Fruit fly (Drosophila melanogaster) whole organism, pupa: ENCODE data around the gene CG11885.

Experiments used
- CG17806 ChIP-seq: fragments of 200-800 bp; sonication (Bioruptor generic); optimal IDR thresholded peaks from 2 replicates; lab custom pipeline; 2018; ENCODE audit warnings: missing biosample characterization, mild to moderate bottlenecking, missing genetic modification characterization, moderate library complexity
- CG34367 ChIP-seq: fragments of 200-800 bp; sonication (Bioruptor generic); optimal IDR thresholded peaks from 2 replicates; lab custom pipeline; 2018; ENCODE audit warnings: missing biosample characterization, mild to moderate bottlenecking, missing genetic modification characterization
- CG4496 ChIP-seq: fragments of 200-800 bp; sonication (Bioruptor generic); IDR thresholded peaks from 3 replicates; pipeline ENCODE4 v1.3.6; 2022; ENCODE audit warnings: missing biosample characterization, missing genetic modification characterization
- CG8159 ChIP-seq: fragments of 200-800 bp; sonication (Bioruptor generic); optimal IDR thresholded peaks from 3 replicates; lab custom pipeline; 2018; ENCODE audit warnings: missing biosample characterization, mild to moderate bottlenecking, missing genetic modification characterization, moderate library complexity

DNA sequence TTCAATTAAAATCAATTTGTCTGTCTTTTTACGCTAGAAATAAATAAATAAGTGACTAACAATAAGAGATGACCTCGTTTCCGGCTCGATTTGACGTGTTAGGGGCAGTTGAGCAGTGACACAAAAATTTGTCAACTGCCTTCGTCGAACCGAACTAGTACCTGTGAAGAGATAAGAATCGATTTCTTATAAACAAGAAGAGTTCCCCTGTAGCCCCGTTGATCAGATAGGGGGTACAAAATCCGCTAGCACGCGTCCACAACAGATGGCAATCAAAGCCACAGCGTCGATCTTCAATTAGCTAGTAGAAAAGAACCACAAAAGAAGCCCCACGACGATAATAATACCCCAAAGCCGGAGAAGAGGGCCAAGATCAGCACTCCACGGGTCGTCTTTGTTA is 49.5 kb downstream of the CG11885 start:
- no peak for TF ChIP-seq CG4496 (GFP tag; lab: Robert Waterston, UW)
- TF ChIP-seq CG17806 (tag; lab: Kevin White, UChicago) = no peak
- no peak for TF ChIP-seq CG8159 (tag; lab: Kevin White, UChicago)
- no peak for TF ChIP-seq CG34367 (tag; lab: Kevin White, UChicago)
